Worm (Caenorhabditis elegans) whole organism, late embryonic: ENCODE data around the gene mog-2.
A peak's percentile ranks its signal among the peaks of the same experiment; 100 is the strongest.

Experiments used
- K02D7.2 ChIP-seq: sonication (generic microtip); optimal IDR thresholded peaks from 2 replicates; lab custom pipeline; 2017; ENCODE audit warnings: mild to moderate bottlenecking, missing genetic modification characterization, missing compliant biosample characterization
- ahr-1 ChIP-seq: sonication (generic microtip); optimal IDR thresholded peaks from 2 replicates; lab custom pipeline; 2016; ENCODE audit warnings: missing genetic modification characterization, missing compliant biosample characterization
- ceh-19 ChIP-seq: fragments of 200-800 bp; sonication (Bioruptor generic); optimal IDR thresholded peaks from 2 replicates; lab custom pipeline; 2018; ENCODE audit warnings: mild to moderate bottlenecking, missing genetic modification characterization, missing compliant biosample characterization
- ceh-22 ChIP-seq: sonication (generic microtip); optimal IDR thresholded peaks from 2 replicates; lab custom pipeline; 2017; ENCODE audit warnings: missing biosample characterization, missing genetic modification characterization
- ceh-24 ChIP-seq: sonication (generic microtip); optimal IDR thresholded peaks from 2 replicates; lab custom pipeline; 2016; ENCODE audit warnings: mild to moderate bottlenecking, missing genetic modification characterization, missing compliant biosample characterization
- ceh-31 ChIP-seq: sonication (generic microtip); optimal IDR thresholded peaks from 2 replicates; lab custom pipeline; 2016; ENCODE audit warnings: missing genetic modification characterization, missing compliant biosample characterization
- ceh-34 ChIP-seq: sonication (generic microtip); optimal IDR thresholded peaks from 2 replicates; lab custom pipeline; 2016; ENCODE audit warnings: mild to moderate bottlenecking, missing genetic modification characterization, missing compliant biosample characterization
- ceh-48 ChIP-seq: sonication (generic microtip); optimal IDR thresholded peaks from 2 replicates; lab custom pipeline; 2016; ENCODE audit warnings: missing genetic modification characterization, inconsistent platforms, missing compliant biosample characterization
- ceh-6 ChIP-seq: fragments of 200-800 bp; sonication (Bioruptor generic); optimal IDR thresholded peaks from 2 replicates; lab custom pipeline; 2018; ENCODE audit warnings: mild to moderate bottlenecking, missing genetic modification characterization, missing compliant biosample characterization
- ceh-9 ChIP-seq: sonication (generic microtip); optimal IDR thresholded peaks from 2 replicates; lab custom pipeline; 2016; ENCODE audit warnings: mild to moderate bottlenecking, missing genetic modification characterization, inconsistent platforms, missing compliant biosample characterization
- che-1 ChIP-seq: sonication (generic microtip); optimal IDR thresholded peaks from 2 replicates; lab custom pipeline; 2016; ENCODE audit warnings: mild to moderate bottlenecking, missing genetic modification characterization, missing compliant biosample characterization
- dve-1 ChIP-seq: sonication (generic microtip); optimal IDR thresholded peaks from 2 replicates; lab custom pipeline; 2017; ENCODE audit warnings: antibody characterized with exemption, mild to moderate bottlenecking, missing genetic modification characterization, missing compliant biosample characterization
- ets-4 ChIP-seq: sonication (generic microtip); optimal IDR thresholded peaks from 2 replicates; lab custom pipeline; 2016; ENCODE audit warnings: missing genetic modification characterization, missing compliant biosample characterization
- fax-1 ChIP-seq: sonication (generic microtip); optimal IDR thresholded peaks from 2 replicates; lab custom pipeline; 2016; ENCODE audit warnings: missing genotype, missing genetic modification characterization, missing compliant biosample characterization
- fkh-10 ChIP-seq: fragments of 150-350 bp; optimal IDR thresholded peaks from 2 replicates; lab custom pipeline; 2014; ENCODE audit warnings: missing biosample characterization, missing genetic modification reagents, missing genetic modification characterization
- gmeb-2 ChIP-seq: sonication (generic microtip); optimal IDR thresholded peaks from 2 replicates; lab custom pipeline; 2016; ENCODE audit warnings: missing genetic modification characterization, inconsistent platforms, missing compliant biosample characterization
- hlh-15 ChIP-seq: sonication (generic microtip); optimal IDR thresholded peaks from 2 replicates; lab custom pipeline; 2016; ENCODE audit warnings: missing genetic modification characterization, missing compliant biosample characterization
- lim-6 ChIP-seq: sonication (generic microtip); optimal IDR thresholded peaks from 2 replicates; lab custom pipeline; 2016; ENCODE audit warnings: missing genetic modification characterization, missing compliant biosample characterization
- madf-2 ChIP-seq: sonication (generic microtip); optimal IDR thresholded peaks from 2 replicates; lab custom pipeline; 2017; ENCODE audit warnings: missing genetic modification characterization, missing compliant biosample characterization
- mec-3 ChIP-seq: sonication (generic microtip); optimal IDR thresholded peaks from 2 replicates; lab custom pipeline; 2016; ENCODE audit warnings: borderline replicate concordance, missing genetic modification characterization, missing compliant biosample characterization
- nhr-11 ChIP-seq: fragments of 150-350 bp; optimal IDR thresholded peaks from 2 replicates; lab custom pipeline; 2014; ENCODE audit warnings: missing biosample characterization, missing genetic modification characterization
- nhr-232 ChIP-seq: sonication (generic microtip); optimal IDR thresholded peaks from 2 replicates; lab custom pipeline; 2016; ENCODE audit warnings: missing genetic modification characterization, missing compliant biosample characterization
- npax-4 ChIP-seq: sonication (generic microtip); optimal IDR thresholded peaks from 2 replicates; lab custom pipeline; 2016; ENCODE audit warnings: missing genetic modification characterization, missing compliant biosample characterization
- odd-2 ChIP-seq: sonication (generic microtip); optimal IDR thresholded peaks from 2 replicates; lab custom pipeline; 2017; ENCODE audit warnings: antibody characterized with exemption, mild to moderate bottlenecking, missing genetic modification characterization, missing compliant biosample characterization
- pag-3 ChIP-seq: sonication (generic microtip); optimal IDR thresholded peaks from 2 replicates; lab custom pipeline; 2016; ENCODE audit warnings: missing compliant biosample characterization, missing genetic modification characterization, borderline replicate concordance
- pros-1 ChIP-seq: fragments of 150-350 bp; optimal IDR thresholded peaks from 2 replicates; lab custom pipeline; 2014; ENCODE audit warnings: missing biosample characterization, missing genetic modification reagents, missing genetic modification characterization
- sdc-2 ChIP-seq: sonication (generic microtip); optimal IDR thresholded peaks from 2 replicates; lab custom pipeline; 2016; ENCODE audit warnings: missing genotype, missing genetic modification characterization, missing compliant biosample characterization
- sox-2 ChIP-seq: fragments of 200-800 bp; sonication (Bioruptor generic); IDR thresholded peaks from 2 replicates; pipeline ENCODE4 v1.3.6; 2022; ENCODE audit warnings: missing genetic modification reagents, missing genetic modification characterization, missing compliant biosample characterization
- syd-9 ChIP-seq: sonication (generic microtip); optimal IDR thresholded peaks from 2 replicates; lab custom pipeline; 2016; ENCODE audit warnings: mild to moderate bottlenecking, missing genetic modification characterization, moderate library complexity, missing compliant biosample characterization
- tbx-7 ChIP-seq: sonication (generic microtip); optimal IDR thresholded peaks from 2 replicates; lab custom pipeline; 2016; ENCODE audit warnings: missing genotype, missing genetic modification characterization, missing compliant biosample characterization
- ttx-3 ChIP-seq: sonication (generic microtip); optimal IDR thresholded peaks from 2 replicates; lab custom pipeline; 2016; ENCODE audit warnings: missing genetic modification reagents, missing genetic modification characterization, missing compliant biosample characterization
- unc-3 ChIP-seq, 2 experiments: fragments of 200-800 bp in 1 of 2; sonication (Bioruptor generic) in 1 of 2; sonication (generic microtip) in 1 of 2; conservative IDR thresholded peaks in 1 of 2; optimal IDR thresholded peaks in 1 of 2; 2 replicates each; pipeline versions ENCODE4 v1.3.6 to Lab custom; 2016 to 2022; ENCODE audit warnings: missing compliant biosample characterization in 2 of 2, missing genetic modification characterization in 2 of 2, missing genetic modification reagents in 1 of 2
- unc-42 ChIP-seq: sonication (generic microtip); optimal IDR thresholded peaks from 2 replicates; lab custom pipeline; 2016; ENCODE audit warnings: missing genotype, missing genetic modification characterization, missing compliant biosample characterization
- unc-55 ChIP-seq: sonication (generic microtip); optimal IDR thresholded peaks from 2 replicates; lab custom pipeline; 2017; ENCODE audit warnings: missing biosample characterization, missing genetic modification reagents, missing genetic modification characterization
- zip-5 ChIP-seq: sonication (generic microtip); optimal IDR thresholded peaks from 2 replicates; lab custom pipeline; 2016; ENCODE audit warnings: missing genetic modification characterization, missing compliant biosample characterization

The mog-2 gene

DNA sequence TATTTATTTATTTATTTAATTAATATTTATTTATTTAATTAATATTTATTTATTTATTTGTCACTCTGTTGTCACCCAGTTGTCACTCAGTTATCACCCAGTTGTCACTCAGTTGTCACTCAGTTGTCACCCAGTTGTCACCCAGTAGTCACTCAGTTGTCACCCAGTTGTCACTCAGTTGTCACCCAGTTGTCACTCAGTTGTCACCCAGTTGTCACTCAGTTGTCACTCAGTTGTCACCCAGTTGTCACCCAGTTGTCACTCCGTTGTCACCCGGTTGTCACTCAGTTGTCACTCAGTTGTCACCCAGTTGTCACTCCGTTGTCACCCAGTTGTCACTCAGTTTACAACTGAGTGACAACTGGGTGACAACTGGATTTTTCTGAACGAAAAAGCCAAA, 15.0 kb upstream of the mog-2 start:
- TF ChIP-seq unc-55 = peak; percentile 76

DNA sequence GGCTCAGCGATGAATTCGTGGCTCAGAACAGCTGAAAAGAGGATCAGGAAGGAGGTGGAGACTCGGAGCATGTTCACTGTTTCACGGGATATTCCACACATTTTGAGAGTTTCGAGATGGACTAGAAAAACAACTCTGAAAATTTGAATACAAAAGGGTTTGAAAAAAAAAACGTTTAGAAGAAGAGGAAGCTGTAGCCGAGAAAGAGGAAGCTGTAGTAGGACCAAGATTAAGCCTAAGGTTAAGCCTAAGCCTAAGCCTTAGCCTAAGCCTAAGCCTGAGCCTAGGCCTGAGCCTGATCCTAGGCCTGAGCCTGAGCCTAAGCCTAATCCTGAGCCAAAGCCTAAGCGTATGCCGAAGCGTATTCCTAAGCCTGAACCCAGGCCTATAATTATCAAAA, 12.0 kb upstream of the mog-2 start, which contains the start of gene plep-1:
TSS of gene plep-1 (minus strand) at position 101 of the 400 bp plus-strand sequence.
- TF ChIP-seq npax-4 (tag; lab: Kevin White, UChicago) (no peak), dve-1 (tag; lab: Kevin White, UChicago) (peak; percentile 40), nhr-232 (tag; lab: Kevin White, UChicago) (no peak)

DNA sequence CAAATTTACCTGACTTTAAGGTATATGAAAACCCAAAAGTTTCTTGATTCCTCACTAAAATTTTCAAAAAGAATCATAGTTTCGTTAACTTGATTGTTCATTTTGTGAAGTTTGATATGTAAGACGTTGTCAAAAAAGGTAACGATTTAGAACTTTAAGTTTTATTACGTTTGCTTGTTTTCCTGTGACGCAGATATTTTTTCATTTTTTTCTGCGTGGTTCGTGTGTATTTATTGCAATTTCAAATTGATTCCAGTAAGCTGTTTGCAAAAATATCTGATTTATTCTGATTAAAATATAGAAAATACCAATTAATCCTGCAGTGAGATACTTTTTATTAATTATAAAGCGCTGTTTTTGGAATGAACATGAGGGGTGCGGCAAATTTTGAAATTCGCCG, 8.2 kb upstream of the mog-2 start, which contains the start of gene srw-40:
TSS of gene srw-40 (minus strand) at position 101 of the 400 bp plus-strand sequence.
- TF ChIP-seq odd-2 (tag; lab: Kevin White, UChicago) (no peak), ceh-31 (tag; lab: Kevin White, UChicago) (no peak), fax-1 (no peak), sdc-2 (no peak), nhr-11 (tag; lab: Kevin White, UChicago) (no peak), ahr-1 (no peak), ceh-9 (tag; lab: Kevin White, UChicago) (no peak), ceh-19 (GFP tag; lab: Kevin White, UChicago) (no peak), mec-3 (no peak), gmeb-2 (tag; lab: Kevin White, UChicago) (no peak), che-1 (tag; lab: Kevin White, UChicago) (no peak)

DNA sequence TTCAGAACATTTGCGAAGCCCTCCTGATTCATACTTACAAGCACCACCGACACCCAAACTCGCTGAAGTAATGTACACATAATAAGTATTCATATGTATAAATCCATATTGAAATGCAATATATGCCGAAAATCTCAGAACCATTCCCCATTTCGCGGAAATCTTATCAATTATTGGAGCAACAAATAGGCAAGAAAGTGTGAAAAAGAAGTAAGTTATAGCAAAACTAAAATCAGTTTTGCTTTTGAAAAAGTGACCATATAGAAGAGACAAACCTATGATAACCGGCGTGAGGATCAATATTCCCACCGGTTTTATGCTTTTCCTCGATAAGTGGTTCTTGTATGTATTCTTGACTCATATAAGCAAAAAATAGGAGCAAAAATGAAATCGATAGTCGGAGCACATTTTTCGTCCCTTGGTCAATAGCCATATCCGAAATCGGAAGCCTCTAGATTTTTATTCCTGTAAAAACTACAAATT, 4.6 kb upstream of the mog-2 start, which contains the start of gene Y52E8A.6:
TSS of gene Y52E8A.6 (minus strand) at position 433 of the 483 bp plus-strand sequence.
- TF ChIP-seq ceh-9 (tag; lab: Kevin White, UChicago) (no peak), syd-9 (tag; lab: Kevin White, UChicago) (no peak), hlh-15 (tag; lab: Kevin White, UChicago) (no peak), K02D7.2 (tag; lab: Kevin White, UChicago) (no peak), sox-2 (no peak), sdc-2 (no peak)

DNA sequence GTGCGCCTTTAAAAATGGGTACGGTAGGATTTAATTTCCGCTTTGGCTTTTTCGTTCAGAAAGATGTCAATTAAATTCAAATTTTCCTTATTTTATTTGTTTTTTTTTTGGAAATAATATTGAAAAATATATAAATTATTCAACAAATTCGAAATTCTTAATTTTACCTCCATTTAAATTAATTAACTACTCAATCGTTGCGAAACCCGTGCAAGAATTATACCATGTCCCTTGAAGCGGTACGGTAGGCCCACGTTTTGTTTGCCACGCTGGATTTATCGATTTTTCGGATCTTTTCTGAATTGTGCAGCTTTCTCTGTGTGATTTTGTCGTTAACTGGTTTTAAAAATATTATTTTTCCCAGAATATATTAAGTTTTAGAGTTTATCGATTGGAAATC, 3.7 kb upstream of the mog-2 start, which contains the start of gene Y52E8A.2:
TSS of gene Y52E8A.2 (plus strand) at position 382 of the 400 bp plus-strand sequence.
- TF ChIP-seq madf-2 (no peak), mec-3 (no peak), ets-4 (tag; lab: Kevin White, UChicago) (no peak), zip-5 (tag; lab: Kevin White, UChicago) (no peak), tbx-7 (tag; lab: Kevin White, UChicago) (no peak), pros-1 (no peak), unc-3 (GFP tag; conservative IDR thresholded peaks at IDR 0.05; lab: Robert Waterston, UW) (no peak), unc-3 (tag; optimal IDR thresholded peaks at IDR 0.05; lab: Kevin White, UChicago) (no peak), ceh-34 (tag; lab: Kevin White, UChicago) (no peak), lim-6 (tag; lab: Kevin White, UChicago) (no peak)
- TF ChIP-seq, all 69 proteins: peak for 0

DNA sequence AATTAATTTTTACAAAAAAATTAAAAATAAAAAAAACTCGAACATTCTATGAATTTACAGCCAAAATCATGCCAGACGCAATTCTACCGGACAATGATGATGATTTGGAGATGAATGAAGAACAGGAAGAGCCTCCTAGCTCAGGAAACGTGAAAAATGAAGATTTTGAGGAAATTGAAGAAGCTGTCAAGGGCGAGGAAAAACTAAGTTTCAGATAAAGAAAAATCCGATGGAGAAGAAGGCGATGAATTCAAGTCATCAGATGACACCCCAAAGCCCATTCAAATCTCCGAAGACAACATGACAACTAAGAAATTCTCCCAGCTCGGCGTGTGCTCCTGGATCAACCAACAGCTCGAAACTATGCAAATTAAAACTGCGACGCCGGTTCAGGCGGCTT, 2.4 kb upstream of the mog-2 start, which contains the start of gene Y52E8A.1:
TSS of gene Y52E8A.1 (plus strand) at position 301 of the 400 bp plus-strand sequence.
- TF ChIP-seq ceh-6 (GFP tag; lab: Kevin White, UChicago) = no peak
- TF ChIP-seq odd-2 (tag; lab: Kevin White, UChicago) = no peak
- no peak for TF ChIP-seq ttx-3 (tag; lab: Kevin White, UChicago)
- no peak for TF ChIP-seq ceh-22 (tag; lab: Kevin White, UChicago)
- no peak for TF ChIP-seq mec-3
- TF ChIP-seq fkh-10 (GFP tag; lab: Kevin White, UChicago) = no peak
- no peak for TF ChIP-seq pag-3 (tag; lab: Kevin White, UChicago)
- no peak for TF ChIP-seq ceh-24 (tag; lab: Kevin White, UChicago)
- TF ChIP-seq ceh-9 (tag; lab: Kevin White, UChicago) = no peak
- TF ChIP-seq ets-4 (tag; lab: Kevin White, UChicago) = no peak
- TF ChIP-seq ceh-48 (tag; lab: Kevin White, UChicago) = no peak
- TF ChIP-seq unc-42 (tag; lab: Kevin White, UChicago) = no peak
- no peak for TF ChIP-seq che-1 (tag; lab: Kevin White, UChicago)
